Fruit fly (Drosophila melanogaster): Measurements from ENCODE around the gene CG45105.

DNA sequence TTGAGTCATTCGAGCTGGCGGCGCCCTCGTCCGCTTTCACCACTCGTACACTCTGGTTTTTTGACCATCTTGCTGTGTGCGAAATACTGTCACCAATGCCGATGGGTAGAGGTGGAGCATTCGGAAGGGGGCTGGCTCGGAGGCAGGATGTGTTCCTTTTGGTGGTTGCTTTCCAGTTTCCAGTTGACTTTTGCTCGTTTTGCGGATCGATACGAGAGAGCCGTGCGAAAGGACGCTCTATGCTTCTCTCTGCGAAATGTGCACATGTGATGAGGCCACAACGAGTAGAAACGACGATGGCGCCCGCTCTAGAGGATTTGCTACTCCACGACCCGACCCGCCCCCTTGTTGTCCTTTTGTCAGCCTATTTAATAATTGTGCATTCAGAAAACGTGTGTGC, 19.9 kb upstream of the CG45105 start:
- TF ChIP-seq CG10631 (GFP tag; optimal IDR thresholded peaks at IDR 0.05) (no peak), Eip78C (GFP tag) (no peak), OdsH (GFP tag; optimal IDR thresholded peaks at IDR 0.05) (no peak), achi (GFP tag; optimal IDR thresholded peaks at IDR 0.05) (no peak), CG11294 (GFP tag; IDR thresholded peaks at IDR 0.05) (no peak), CG3032 (tag; optimal IDR thresholded peaks at IDR 0.05) (no peak), CG9139 (GFP tag; optimal IDR thresholded peaks at IDR 0.05) (no peak), dac (GFP tag; optimal IDR thresholded peaks at IDR 0.05) (no peak), svp (GFP tag) (no peak), fd85E (GFP tag; optimal IDR thresholded peaks at IDR 0.05) (no peak), CG6163 (GFP tag; IDR thresholded peaks at IDR 0.05) (no peak), Blimp-1 (GFP tag; optimal IDR thresholded peaks at IDR 0.05) (no peak)

Measured in whole organism, prepupa.